Fruit fly (Drosophila melanogaster) whole organism, wandering third instar larva: ENCODE measurements around the gene Lectin-galC1.

Experiments used
- CG32264 ChIP-seq: fragments of 200-800 bp; sonication (Bioruptor generic); optimal IDR thresholded peaks from 2 replicates; lab custom pipeline; 2016; ENCODE audit warnings: missing biosample characterization, missing genetic modification characterization
- Jra ChIP-seq: sonication (Bioruptor generic); optimal IDR thresholded peaks from 2 replicates; lab custom pipeline; 2016; ENCODE audit warnings: missing biosample characterization, missing genetic modification characterization
- Mio ChIP-seq: sonication (Bioruptor generic); optimal IDR thresholded peaks from 2 replicates; lab custom pipeline; 2016; ENCODE audit warnings: missing biosample characterization, missing genetic modification characterization
- h ChIP-seq: fragments of 200-800 bp; sonication (Bioruptor generic); optimal IDR thresholded peaks from 3 replicates; lab custom pipeline; 2016; ENCODE audit warnings: missing biosample characterization, mild to moderate bottlenecking, missing genetic modification characterization
- pan ChIP-seq: fragments of >200 bp; optimal IDR thresholded peaks from 2 replicates; lab custom pipeline; 2017
- rgr ChIP-seq: fragments of 200-800 bp; sonication (Bioruptor generic); optimal IDR thresholded peaks from 3 replicates; lab custom pipeline; 2016; ENCODE audit warnings: missing biosample characterization, mild to moderate bottlenecking, missing genetic modification characterization
- usp ChIP-seq: fragments of >200 bp; optimal IDR thresholded peaks from 2 replicates; lab custom pipeline; 2017; ENCODE audit warnings: missing biosample characterization, missing genetic modification characterization

DNA sequence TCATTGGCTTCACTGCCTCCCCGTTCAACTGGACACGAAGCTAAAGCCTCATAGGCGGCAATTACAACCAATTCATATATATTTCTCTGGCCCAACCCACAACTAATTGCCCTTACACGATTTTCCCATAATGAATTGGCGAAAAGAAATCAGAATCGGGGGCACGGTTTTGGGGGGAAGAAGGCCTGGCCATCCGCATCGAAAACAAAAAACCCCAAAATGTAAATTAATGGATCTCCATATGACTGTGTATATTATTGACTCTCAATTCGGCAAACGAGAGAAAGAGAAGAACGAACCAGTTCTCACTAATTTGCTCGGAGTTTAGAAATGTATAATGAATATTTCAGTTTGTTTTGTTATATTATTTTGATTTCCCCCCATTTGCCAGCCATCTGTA lies 28.3 kb upstream of the Lectin-galC1 start:
- TF ChIP-seq pan (lab: Kevin White, UChicago) (no peak), usp (GFP tag; lab: Kevin White, UChicago) (no peak), Mio (no peak), Jra (GFP tag; lab: Kevin White, UChicago) (no peak), rgr (GFP tag; lab: Kevin White, UChicago) (no peak), h (no peak), CG32264 (GFP tag; lab: Kevin White, UChicago) (no peak)
